Worm (Caenorhabditis elegans): Measurements from ENCODE around the gene R04D3.2.

DNA sequence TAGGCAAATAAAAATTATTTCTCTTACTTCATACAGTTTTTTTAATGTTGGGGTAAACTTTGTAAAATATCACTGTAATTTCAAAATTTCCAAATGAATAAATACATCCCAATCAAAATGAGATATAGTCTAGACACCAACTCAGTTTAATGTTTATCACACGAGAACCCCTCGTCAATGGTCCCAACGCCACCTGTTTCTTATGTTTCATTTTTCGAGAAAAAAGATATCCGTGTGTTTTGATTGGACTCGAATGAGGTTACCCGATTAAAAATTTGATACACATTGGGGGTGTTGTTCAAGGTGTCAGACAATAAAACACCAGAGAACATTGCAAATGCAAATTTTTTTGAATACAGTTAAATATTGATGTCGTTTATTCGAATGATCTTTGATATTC, 31.1 kb upstream of the R04D3.2 start:
- TF ChIP-seq snpc-4 (tag; optimal IDR thresholded peaks at IDR 0.05) (no peak), ama-1 (optimal IDR thresholded peaks at IDR 0.05) (no peak), nhr-237 (tag; optimal IDR thresholded peaks at IDR 0.05) (no peak), nhr-6 (tag; optimal IDR thresholded peaks at IDR 0.05) (no peak), nhr-11 (tag; optimal IDR thresholded peaks at IDR 0.05) (no peak)
